Worm (Caenorhabditis elegans): ENCODE results near the gene srw-119.

DNA sequence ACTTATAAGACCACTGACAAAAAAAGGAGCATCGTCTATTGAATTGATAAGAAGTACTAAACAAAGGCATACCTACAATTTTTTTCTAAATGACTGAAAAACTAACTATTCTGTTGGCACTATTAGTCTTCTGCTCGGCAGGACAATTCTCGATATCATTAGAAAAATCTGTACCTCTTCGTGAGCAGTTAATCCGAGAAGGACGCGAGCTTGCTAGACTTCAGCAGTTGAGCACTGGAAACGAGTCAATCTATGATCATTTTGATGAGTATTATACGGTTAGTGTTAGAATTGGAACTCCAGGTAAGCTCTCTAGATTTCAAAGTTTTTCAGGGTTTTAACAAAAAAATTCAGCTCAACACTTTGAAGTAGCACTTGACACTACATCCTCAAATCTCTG lies 28.6 kb upstream of the srw-119 start, which contains the start of gene asp-7:
- TF ChIP-seq ZK546.5 (tag; optimal IDR thresholded peaks at IDR 0.05) (no peak), nhr-12 (tag; optimal IDR thresholded peaks at IDR 0.05) (no peak)
